Worm (Caenorhabditis elegans): ENCODE data around the gene M28.10.

- TF ChIP-seq ets-4 (GFP tag; optimal IDR thresholded peaks at IDR 0.05): no peak
- TF ChIP-seq ama-1 (optimal IDR thresholded peaks at IDR 0.05): no peak
- TF ChIP-seq ama-1 (GFP tag; optimal IDR thresholded peaks at IDR 0.05): no peak
- TF ChIP-seq F57A8.1 (GFP tag; optimal IDR thresholded peaks at IDR 0.05): no peak
These were observed 15.0 kb downstream of the M28.10 start for ce11 chrII:10662279-10662678.
